Fruit fly (Drosophila melanogaster): ENCODE results near the gene prage.

Gene prage

DNA sequence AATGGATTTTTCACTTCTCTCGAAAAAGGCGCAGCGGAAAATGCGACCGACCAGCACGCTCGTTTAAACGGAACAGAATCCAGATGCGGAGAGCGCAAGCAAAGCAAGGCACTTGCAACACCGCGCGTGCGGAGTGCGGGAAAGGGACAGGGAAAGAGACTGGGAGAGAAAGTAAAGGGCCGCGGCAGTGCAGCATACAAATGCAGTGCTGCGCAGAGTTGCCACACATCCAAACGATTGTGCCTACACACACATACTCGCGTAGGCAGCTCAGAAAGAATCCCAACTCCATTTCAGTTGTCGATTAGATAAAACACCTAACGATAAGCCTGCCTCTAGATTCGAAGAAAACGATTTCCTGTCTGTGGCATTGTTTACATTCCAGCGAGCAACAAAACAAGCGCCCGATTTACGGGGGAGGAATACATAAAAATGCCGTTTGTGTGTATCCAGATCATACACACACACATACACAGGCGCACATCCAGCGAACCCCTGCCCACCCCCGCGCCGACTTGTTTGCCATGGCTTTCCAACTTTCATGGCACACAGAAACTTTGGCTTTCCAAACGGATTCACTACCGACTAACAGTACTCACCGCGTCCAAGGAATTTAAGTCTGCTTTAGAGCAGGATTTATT lies 126.0 kb downstream of the prage start (continued):
- peak; percentile 23; the same call in 1 of the 2 replicates for TF ChIP-seq Ptx1 (GFP tag; IDR thresholded peaks at IDR 0.05)
- no peak for TF ChIP-seq sqz (GFP tag; optimal IDR thresholded peaks at IDR 0.05)
- TF ChIP-seq jing (GFP tag; optimal IDR thresholded peaks at IDR 0.05): no peak
- TF ChIP-seq CG15479 (GFP tag; optimal IDR thresholded peaks at IDR 0.05): peak; percentile 99
- peak; percentile 9 to 53 for TF ChIP-seq Trl (optimal IDR thresholded peaks at IDR 0.05)
- no peak for TF ChIP-seq Trl (GFP tag; optimal IDR thresholded peaks at IDR 0.05)
- peak; percentile 43 for TF ChIP-seq nom (GFP tag; optimal IDR thresholded peaks at IDR 0.05)
- TF ChIP-seq YL-1 (GFP tag; optimal IDR thresholded peaks at IDR 0.05): peak; percentile 43
- TF ChIP-seq vfl (GFP tag; optimal IDR thresholded peaks at IDR 0.05): no peak
- no peak for TF ChIP-seq tio (GFP tag; optimal IDR thresholded peaks at IDR 0.05)
- peak; percentile 89 for TF ChIP-seq nerfin-1 (tag; optimal IDR thresholded peaks at IDR 0.05)
- TF ChIP-seq Adf1 (GFP tag; IDR thresholded peaks at IDR 0.05): 0 out of 2 replicates have a peak, but pooled peaks have one; percentile 12
- peak; percentile 47 for TF ChIP-seq Blimp-1 (GFP tag; optimal IDR thresholded peaks at IDR 0.05)
- TF ChIP-seq trem (tag; optimal IDR thresholded peaks at IDR 0.05): peak; percentile 13
- TF ChIP-seq CG8478 (optimal IDR thresholded peaks at IDR 0.05): peak; percentile 80
- TF ChIP-seq abd-A (tag; optimal IDR thresholded peaks at IDR 0.05): peak; percentile 43
- peak; percentile 37 for TF ChIP-seq D (optimal IDR thresholded peaks at IDR 0.05)
- TF ChIP-seq D (GFP tag; optimal IDR thresholded peaks at IDR 0.05): no peak
- TF ChIP-seq HmgZ (tag; optimal IDR thresholded peaks at IDR 0.05): peak; percentile 19
- no peak for TF ChIP-seq gfzf (GFP tag; optimal IDR thresholded peaks at IDR 0.05)
- TF ChIP-seq CG34376 (GFP tag; optimal IDR thresholded peaks at IDR 0.05): peak; percentile 16
- TF ChIP-seq crol (GFP tag; IDR thresholded peaks at IDR 0.05): peak; percentile 87
- peak; percentile 59 for TF ChIP-seq ewg (GFP tag; optimal IDR thresholded peaks at IDR 0.05)
- TF ChIP-seq ci (GFP tag; IDR thresholded peaks at IDR 0.05): peak; percentile 53; the same call in 2 of the 3 replicates
- no peak for TF ChIP-seq kah (GFP tag; optimal IDR thresholded peaks at IDR 0.05)
- peak; percentile 82 for TF ChIP-seq MESR4 (GFP tag; optimal IDR thresholded peaks at IDR 0.05)
- TF ChIP-seq pzg (GFP tag; optimal IDR thresholded peaks at IDR 0.05): peak; percentile 16
- TF ChIP-seq CG16779 (GFP tag; IDR thresholded peaks at IDR 0.05): no peak
- TF ChIP-seq chinmo (GFP tag; IDR thresholded peaks at IDR 0.05; ENCODE audit: partially characterized antibody): 0 out of 4 replicates have a peak, but pooled peaks have one; percentile 60
- TF ChIP-seq insv (GFP tag; optimal IDR thresholded peaks at IDR 0.05): peak in 1 of 2 experiments; percentile 22
- TF ChIP-seq CG31224 (GFP tag; IDR thresholded peaks at IDR 0.05): no peak
- peak; percentile 88 for TF ChIP-seq pros (GFP tag; optimal IDR thresholded peaks at IDR 0.05)
- TF ChIP-seq CG8359 (GFP tag; optimal IDR thresholded peaks at IDR 0.05; ENCODE audit: borderline replicate concordance): peak; percentile 21
- no peak for TF ChIP-seq Mad (GFP tag; optimal IDR thresholded peaks at IDR 0.05)
- TF ChIP-seq CG3281 (GFP tag; optimal IDR thresholded peaks at IDR 0.05): peak; percentile 15
- peak; percentile 81 for TF ChIP-seq CG12769 (tag; optimal IDR thresholded peaks at IDR 0.05)

DNA sequence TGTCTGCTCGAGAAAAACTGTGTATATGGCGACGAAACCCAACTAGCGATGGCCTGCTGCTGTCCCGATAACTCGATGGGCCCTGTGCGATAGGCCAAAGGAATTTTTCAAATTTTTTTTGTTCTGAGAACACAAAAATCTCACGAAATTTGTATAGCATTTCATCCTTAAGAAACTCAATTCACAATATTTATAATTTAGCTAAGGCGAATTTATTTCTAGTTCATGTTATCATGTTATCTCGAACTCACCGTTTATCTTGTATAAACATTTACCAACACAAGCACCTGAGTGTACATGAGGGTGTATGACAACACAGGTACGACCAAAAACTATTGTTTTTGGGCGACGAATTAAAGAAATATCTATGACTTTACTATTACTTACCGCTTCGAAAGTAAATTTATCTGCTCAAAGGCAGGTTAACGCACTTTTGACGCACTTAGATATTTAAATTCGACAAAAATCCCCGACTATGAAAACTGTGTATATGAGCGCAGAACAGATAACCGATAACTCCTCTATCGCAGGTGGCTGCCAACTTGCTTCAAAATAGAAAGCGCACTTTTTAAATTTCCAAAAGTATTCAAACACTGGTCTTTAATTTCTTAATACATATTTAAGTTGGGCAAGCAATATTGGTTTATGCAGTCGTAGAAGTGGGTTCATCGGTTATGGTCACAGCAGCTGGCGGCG lies 126.8 kb downstream of the prage start, which contains the start of gene arm:
arm (minus strand) TSS at position 524 of the 696 bp plus-strand sequence.
- no peak for TF ChIP-seq Hr39 (optimal IDR thresholded peaks at IDR 0.05)
- TF ChIP-seq chm (GFP tag; IDR thresholded peaks at IDR 0.05): no peak
- TF ChIP-seq Ets65A (GFP tag): peak; percentile 53
- TF ChIP-seq CG9932 (GFP tag; IDR thresholded peaks at IDR 0.05): 0 out of 2 replicates have a peak, but pooled peaks have one; percentile 42
- TF ChIP-seq CG12659 (GFP tag; optimal IDR thresholded peaks at IDR 0.05): peak; percentile 6
- TF ChIP-seq CG6683 (GFP tag; optimal IDR thresholded peaks at IDR 0.05): no peak
- TF ChIP-seq inv (GFP tag; IDR thresholded peaks at IDR 0.05; ENCODE audit: partially characterized antibody): no peak
- peak; percentile 61 for TF ChIP-seq sens (GFP tag)
- no peak for TF ChIP-seq CG15269 (tag; optimal IDR thresholded peaks at IDR 0.05)
- TF ChIP-seq CG18011 (GFP tag; optimal IDR thresholded peaks at IDR 0.05): no peak
- peak; percentile 38; the same call in 2 of the 3 replicates for TF ChIP-seq row (GFP tag; IDR thresholded peaks at IDR 0.05)
- 0 out of 3 replicates have a peak, but pooled peaks have one; percentile 35 for TF ChIP-seq CG7963 (GFP tag; IDR thresholded peaks at IDR 0.05; ENCODE audit: partially characterized antibody)
- peak; percentile 56 for TF ChIP-seq BEAF-32 (GFP tag; optimal IDR thresholded peaks at IDR 0.05)
- peak; percentile 11 for TF ChIP-seq lilli (GFP tag; optimal IDR thresholded peaks at IDR 0.05)
- peak; percentile 77 for TF ChIP-seq Sry-δ (GFP tag; optimal IDR thresholded peaks at IDR 0.05)

All from whole organism, embryonic.